Worm (Caenorhabditis elegans) whole organism, midembryonic: ENCODE results near the gene cuc-1.

Source experiments
- T22C8.4 ChIP-seq: fragments of 200-800 bp; sonication (Bioruptor generic); IDR thresholded peaks from 2 replicates; pipeline ENCODE4 v1.3.6; 2022; ENCODE audit warnings: missing genetic modification characterization, missing compliant biosample characterization
- cog-1 ChIP-seq: sonication (generic microtip); optimal IDR thresholded peaks from 2 replicates; lab custom pipeline; 2016; ENCODE audit warnings: missing genetic modification characterization, missing compliant biosample characterization
- klf-2 ChIP-seq: fragments of 200-800 bp; sonication (Bioruptor generic); conservative IDR thresholded peaks from 2 replicates; pipeline ENCODE4 v1.3.6; 2022; ENCODE audit warnings: missing genetic modification reagents, missing genetic modification characterization, missing compliant biosample characterization
- med-1 ChIP-seq: sonication (generic microtip); optimal IDR thresholded peaks from 2 replicates; lab custom pipeline; 2017; ENCODE audit warnings: missing genetic modification characterization, mild to moderate bottlenecking, missing compliant biosample characterization, antibody characterized with exemption, missing genetic modification reagents; ENCODE audit not compliant: insufficient read depth
- ref-1 ChIP-seq: fragments of 200-800 bp; sonication (Bioruptor generic); conservative IDR thresholded peaks from 2 replicates; pipeline ENCODE4 v1.3.6; 2022; ENCODE audit warnings: missing genetic modification reagents, missing genetic modification characterization, missing compliant biosample characterization
- tab-1 ChIP-seq: fragments of 200-800 bp; sonication (Bioruptor generic); IDR thresholded peaks from 2 replicates; pipeline ENCODE4 v1.3.6; 2022; ENCODE audit warnings: missing genetic modification characterization, missing compliant biosample characterization
- ztf-23 ChIP-seq: fragments of 200-800 bp; sonication (Bioruptor generic); IDR thresholded peaks from 2 replicates; pipeline ENCODE4 v1.3.6; 2022; ENCODE audit warnings: missing genetic modification reagents, missing genetic modification characterization, missing compliant biosample characterization

DNA sequence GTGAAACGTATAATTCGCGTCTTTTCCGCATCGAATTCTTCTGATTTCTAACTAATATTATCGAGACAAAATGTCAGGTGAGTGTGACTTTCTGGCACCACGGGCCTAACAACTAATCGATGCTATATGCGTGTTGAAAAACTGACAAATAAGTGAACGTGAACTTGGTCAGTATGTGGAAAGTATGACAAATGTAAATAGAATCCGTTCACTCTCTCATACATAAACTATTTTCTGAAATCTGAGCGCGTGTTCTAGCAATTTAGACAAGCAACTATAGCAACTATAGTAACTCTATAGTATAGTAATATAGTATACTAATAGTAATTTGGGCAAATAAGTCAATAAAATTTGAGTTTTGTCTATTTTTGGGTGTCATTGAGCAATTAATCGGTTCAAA, 31.5 kb upstream of the cuc-1 start:
- no peak for TF ChIP-seq T22C8.4 (GFP tag; lab: Robert Waterston, UW)
- TF ChIP-seq med-1 (GFP tag; lab: Kevin White, UChicago), result no peak
- TF ChIP-seq ref-1, result no peak
- TF ChIP-seq klf-2, result no peak
- TF ChIP-seq cog-1 (tag; lab: Kevin White, UChicago), result no peak
- TF ChIP-seq ztf-23, result no peak
- TF ChIP-seq tab-1, result no peak
